Fruit fly (Drosophila melanogaster) Kc167 (cell line): ENCODE results near the gene Trm7-34.

Experiments used
- Myc ChIP-seq: fragments of >200 bp; optimal IDR thresholded peaks from 2 replicates; lab custom pipeline; 2017; ENCODE audit warnings: missing external identifiers
- Sin3A ChIP-seq: fragments of >200 bp; optimal IDR thresholded peaks from 2 replicates; lab custom pipeline; 2018; ENCODE audit warnings: missing external identifiers
- h ChIP-seq: fragments of >200 bp; optimal IDR thresholded peaks from 3 replicates; lab custom pipeline; 2018; ENCODE audit warnings: missing external identifiers
- psq ChIP-seq: fragments of >200 bp; optimal IDR thresholded peaks from 2 replicates; lab custom pipeline; 2017; ENCODE audit warnings: missing external identifiers
- ttk ChIP-seq: sonication (Bioruptor generic); optimal IDR thresholded peaks from 2 replicates; lab custom pipeline; 2017; ENCODE audit warnings: missing external identifiers

DNA sequence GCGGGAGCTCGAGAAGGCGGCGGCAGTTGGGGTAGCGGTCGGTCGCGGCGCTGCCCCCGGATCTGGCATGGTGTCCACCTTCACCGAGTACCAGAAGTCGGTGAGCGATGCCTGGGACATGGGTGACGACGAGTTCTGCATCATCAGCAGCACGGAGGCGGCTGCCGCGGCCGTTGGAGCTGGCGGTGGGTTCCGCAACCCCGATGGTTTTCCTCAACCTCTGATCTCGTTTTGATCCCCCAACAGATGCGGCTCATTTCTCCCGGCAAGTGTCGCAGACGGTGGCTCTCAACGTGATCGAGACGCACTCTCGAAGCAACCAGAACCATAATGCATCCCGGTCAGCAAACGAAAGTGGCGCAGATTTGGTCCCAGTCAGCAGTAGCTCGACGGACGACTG, 31.2 kb downstream of the Trm7-34 start:
- TF ChIP-seq h (lab: Kevin White, UChicago) (no peak), Sin3A (lab: Kevin White, UChicago) (no peak), psq (lab: Kevin White, UChicago) (no peak), Myc (lab: Kevin White, UChicago) (no peak), ttk (lab: Kevin White, UChicago) (no peak)
